Worm (Caenorhabditis elegans) whole organism, L3 larva: ENCODE measurements around the gene rsp-8.
A peak's percentile ranks its signal among the peaks of the same experiment; 100 is the strongest.

Experiments used
- R02D3.7 ChIP-seq: fragments of 150-350 bp; optimal IDR thresholded peaks from 2 replicates; lab custom pipeline; 2014; ENCODE audit warnings: missing biosample characterization, missing genetic modification characterization
- ZK546.5 ChIP-seq: sonication (generic microtip); optimal IDR thresholded peaks from 2 replicates; lab custom pipeline; 2017; ENCODE audit warnings: missing biosample characterization, missing genetic modification characterization
- aly-2 ChIP-seq: fragments of 150-350 bp; optimal IDR thresholded peaks from 2 replicates; lab custom pipeline; 2014; ENCODE audit warnings: missing biosample characterization, missing genetic modification characterization
- ama-1 ChIP-seq: fragments of 150-350 bp; optimal IDR thresholded peaks from 2 replicates; lab custom pipeline; 2018
- ceh-16 ChIP-seq: sonication (generic microtip); optimal IDR thresholded peaks from 2 replicates; lab custom pipeline; 2017; ENCODE audit warnings: missing biosample characterization, missing genetic modification characterization
- ceh-28 ChIP-seq: fragments of 150-350 bp; optimal IDR thresholded peaks from 2 replicates; lab custom pipeline; 2014; ENCODE audit warnings: missing biosample characterization, missing genetic modification reagents, missing genetic modification characterization
- ceh-82 ChIP-seq: fragments of 150-350 bp; optimal IDR thresholded peaks from 2 replicates; lab custom pipeline; 2014; ENCODE audit warnings: missing biosample characterization, missing genetic modification characterization
- ceh-9 ChIP-seq: sonication (generic microtip); optimal IDR thresholded peaks from 2 replicates; lab custom pipeline; 2018; ENCODE audit warnings: missing biosample characterization, missing genetic modification characterization
- egl-27 ChIP-seq: sonication (generic microtip); optimal IDR thresholded peaks from 4 replicates; lab custom pipeline; 2017; ENCODE audit warnings: missing biosample characterization, missing genetic modification reagents, missing genetic modification characterization
- egl-5 ChIP-seq: fragments of 150-350 bp; optimal IDR thresholded peaks from 2 replicates; lab custom pipeline; 2017; ENCODE audit warnings: missing biosample characterization, missing genetic modification reagents, missing genetic modification characterization, inconsistent platforms
- elt-1 ChIP-seq: fragments of 150-350 bp; optimal IDR thresholded peaks from 2 replicates; lab custom pipeline; 2014; ENCODE audit warnings: missing biosample characterization, missing genetic modification characterization
- elt-2 ChIP-seq: sonication (generic microtip); optimal IDR thresholded peaks from 2 replicates; lab custom pipeline; 2016; ENCODE audit warnings: missing genetic modification reagents, mild to moderate bottlenecking, missing genetic modification characterization, missing compliant biosample characterization
- eor-1 ChIP-seq, 2 experiments: fragments of 150-350 bp; optimal IDR thresholded peaks; 2 replicates each; lab custom pipeline; 2014 to 2018; ENCODE audit warnings: missing biosample characterization in 2 of 2, missing genetic modification characterization in 2 of 2
- fkh-10 ChIP-seq: sonication (generic microtip); optimal IDR thresholded peaks from 2 replicates; lab custom pipeline; 2017; ENCODE audit warnings: missing biosample characterization, missing genetic modification reagents, missing genetic modification characterization
- fkh-2 ChIP-seq: fragments of 150-350 bp; optimal IDR thresholded peaks from 2 replicates; lab custom pipeline; 2014; ENCODE audit warnings: missing biosample characterization, missing genetic modification reagents, missing genetic modification characterization
- fos-1 ChIP-seq: fragments of 150-350 bp; optimal IDR thresholded peaks from 2 replicates; lab custom pipeline; 2014; ENCODE audit warnings: missing biosample characterization, missing genetic modification characterization
- hmg-11 ChIP-seq: sonication (generic microtip); optimal IDR thresholded peaks from 2 replicates; lab custom pipeline; 2016; ENCODE audit warnings: missing genetic modification characterization, missing compliant biosample characterization
- jun-1 ChIP-seq: fragments of 150-350 bp; optimal IDR thresholded peaks from 2 replicates; lab custom pipeline; 2014; ENCODE audit warnings: missing biosample characterization, missing genetic modification reagents, missing genetic modification characterization
- lin-15B ChIP-seq: fragments of 150-350 bp; optimal IDR thresholded peaks from 2 replicates; lab custom pipeline; 2014; ENCODE audit warnings: missing biosample characterization, missing genetic modification characterization
- lin-39 ChIP-seq: fragments of 150-350 bp; optimal IDR thresholded peaks from 2 replicates; lab custom pipeline; 2018; ENCODE audit warnings: missing biosample characterization, missing genetic modification reagents, missing genetic modification characterization
- lsy-12 ChIP-seq: sonication (generic microtip); optimal IDR thresholded peaks from 2 replicates; lab custom pipeline; 2016; ENCODE audit warnings: mild to moderate bottlenecking, missing genetic modification characterization, missing compliant biosample characterization
- mdl-1 ChIP-seq: fragments of 150-350 bp; optimal IDR thresholded peaks from 2 replicates; lab custom pipeline; 2014; ENCODE audit warnings: missing biosample characterization, missing genetic modification characterization
- mml-1 ChIP-seq: fragments of 150-350 bp; sonication (generic microtip); optimal IDR thresholded peaks from 3 replicates; lab custom pipeline; 2014; ENCODE audit warnings: missing biosample characterization, missing genetic modification characterization
- nfya-1 ChIP-seq: sonication (generic microtip); optimal IDR thresholded peaks from 2 replicates; lab custom pipeline; 2017; ENCODE audit warnings: missing genetic modification characterization, mild to moderate bottlenecking, missing compliant biosample characterization, antibody characterized with exemption, moderate library complexity; ENCODE audit not compliant: insufficient read depth
- nhr-11 ChIP-seq: fragments of 150-350 bp; optimal IDR thresholded peaks from 2 replicates; lab custom pipeline; 2014; ENCODE audit warnings: missing biosample characterization, missing genetic modification characterization
- nhr-12 ChIP-seq: fragments of 150-350 bp; optimal IDR thresholded peaks from 2 replicates; lab custom pipeline; 2014; ENCODE audit warnings: missing biosample characterization, missing genetic modification characterization
- nhr-23 ChIP-seq: fragments of 150-350 bp; optimal IDR thresholded peaks from 2 replicates; lab custom pipeline; 2014; ENCODE audit warnings: missing biosample characterization, missing genetic modification reagents, missing genetic modification characterization
- nhr-237 ChIP-seq: fragments of 150-350 bp; optimal IDR thresholded peaks from 2 replicates; lab custom pipeline; 2014; ENCODE audit warnings: missing biosample characterization, missing genetic modification characterization
- nhr-25 ChIP-seq: sonication (generic microtip); optimal IDR thresholded peaks from 2 replicates; lab custom pipeline; 2017; ENCODE audit warnings: missing biosample characterization, missing genetic modification characterization
- nhr-28 ChIP-seq: fragments of 150-350 bp; optimal IDR thresholded peaks from 2 replicates; lab custom pipeline; 2014; ENCODE audit warnings: missing biosample characterization, missing genetic modification characterization
- nhr-43 ChIP-seq: sonication (generic microtip); optimal IDR thresholded peaks from 2 replicates; lab custom pipeline; 2016; ENCODE audit warnings: mild to moderate bottlenecking, missing genetic modification characterization, missing compliant biosample characterization; ENCODE audit not compliant: poor library complexity, severe bottlenecking
- nhr-67 ChIP-seq: fragments of 150-350 bp; optimal IDR thresholded peaks from 2 replicates; lab custom pipeline; 2014; ENCODE audit warnings: missing biosample characterization, missing genetic modification characterization
- nhr-76 ChIP-seq: fragments of 150-350 bp; sonication (generic microtip); optimal IDR thresholded peaks from 5 replicates; lab custom pipeline; 2014; ENCODE audit warnings: missing biosample characterization, missing genetic modification characterization
- nhr-77 ChIP-seq: fragments of 150-350 bp; optimal IDR thresholded peaks from 2 replicates; lab custom pipeline; 2014; ENCODE audit warnings: missing biosample characterization, missing genetic modification characterization
- pha-4 ChIP-seq: fragments of 150-350 bp; optimal IDR thresholded peaks from 2 replicates; lab custom pipeline; 2014; ENCODE audit warnings: missing biosample characterization, missing genetic modification reagents, missing genetic modification characterization
- sea-2 ChIP-seq: fragments of 150-350 bp; sonication (generic microtip); optimal IDR thresholded peaks from 4 replicates; lab custom pipeline; 2014; ENCODE audit warnings: missing biosample characterization, missing genetic modification reagents, missing genetic modification characterization
- skn-1 ChIP-seq: fragments of 150-350 bp; optimal IDR thresholded peaks from 2 replicates; lab custom pipeline; 2014; ENCODE audit warnings: missing biosample characterization, missing genetic modification characterization
- snpc-4 ChIP-seq: fragments of 150-350 bp; optimal IDR thresholded peaks from 2 replicates; lab custom pipeline; 2014; ENCODE audit warnings: missing biosample characterization, missing genetic modification characterization
- tbx-2 ChIP-seq: sonication (generic microtip); optimal IDR thresholded peaks from 2 replicates; lab custom pipeline; 2016; ENCODE audit warnings: mild to moderate bottlenecking, missing genetic modification characterization, missing compliant biosample characterization
- unc-39 ChIP-seq: sonication (generic microtip); optimal IDR thresholded peaks from 4 replicates; lab custom pipeline; 2017; ENCODE audit warnings: missing biosample characterization, missing genetic modification characterization
- unc-62 ChIP-seq: fragments of 150-350 bp; sonication (generic microtip); optimal IDR thresholded peaks from 4 replicates; lab custom pipeline; 2014; ENCODE audit warnings: missing biosample characterization, missing genetic modification reagents, missing genetic modification characterization
- ztf-11 ChIP-seq: fragments of 150-350 bp; optimal IDR thresholded peaks from 2 replicates; lab custom pipeline; 2014; ENCODE audit warnings: missing biosample characterization, missing genetic modification characterization
- ztf-4 ChIP-seq: fragments of 150-350 bp; optimal IDR thresholded peaks from 2 replicates; lab custom pipeline; 2014; ENCODE audit warnings: missing biosample characterization, missing genetic modification characterization

The rsp-8 gene

ce11 chrIII:11823260-11823659 lies 3.0 kb upstream of the rsp-8 start, which contains the start of gene C18D11.3 (continued):
- peak; percentile 93 for TF ChIP-seq nhr-25 (tag; lab: Kevin White, UChicago)
- no peak for TF ChIP-seq nhr-77 (tag; lab: Kevin White, UChicago)
- TF ChIP-seq ama-1 (lab: Kevin White, UChicago): peak; percentile 1
- TF ChIP-seq lin-39 (tag; lab: Kevin White, UChicago): peak; percentile 92
- no peak for TF ChIP-seq nhr-237 (tag; lab: Kevin White, UChicago)
- no peak for TF ChIP-seq nhr-11 (tag; lab: Kevin White, UChicago)
- no peak for TF ChIP-seq fos-1 (tag; lab: Kevin White, UChicago)
- no peak for TF ChIP-seq mdl-1 (tag; lab: Kevin White, UChicago)
- peak; percentile 15 for TF ChIP-seq elt-1 (tag; lab: Kevin White, UChicago)
- no peak for TF ChIP-seq nhr-76 (tag; lab: Kevin White, UChicago)
- no peak for TF ChIP-seq R02D3.7
- TF ChIP-seq ceh-28 (tag; lab: Kevin White, UChicago): peak; percentile 50
- TF ChIP-seq skn-1: peak; percentile 66
- no peak for TF ChIP-seq fkh-10 (GFP tag; lab: Kevin White, UChicago)
- TF ChIP-seq nhr-28 (tag; lab: Kevin White, UChicago): no peak

ce11 chrIII:11824088-11824487 lies 2.1 kb upstream of the rsp-8 start:
- TF ChIP-seq nhr-67 (tag; lab: Kevin White, UChicago) (no peak), nhr-77 (tag; lab: Kevin White, UChicago) (no peak), pha-4 (tag; lab: Kevin White, UChicago) (no peak), nhr-76 (tag; lab: Kevin White, UChicago) (no peak), nhr-237 (tag; lab: Kevin White, UChicago) (no peak)

- no peak for TF ChIP-seq nhr-43 (tag; lab: Kevin White, UChicago)
- no peak for TF ChIP-seq ztf-11
- TF ChIP-seq nhr-76 (tag; lab: Kevin White, UChicago): no peak
- TF ChIP-seq nhr-77 (tag; lab: Kevin White, UChicago): no peak
- no peak for TF ChIP-seq nfya-1 (tag; lab: Kevin White, UChicago)
- TF ChIP-seq fkh-10 (GFP tag; lab: Kevin White, UChicago): no peak
- no peak for TF ChIP-seq nhr-12 (tag; lab: Kevin White, UChicago)
- no peak for TF ChIP-seq nhr-237 (tag; lab: Kevin White, UChicago)
- no peak for TF ChIP-seq hmg-11 (tag; lab: Kevin White, UChicago)
- TF ChIP-seq eor-1 (tag; optimal IDR thresholded peaks at IDR 0.05; lab: Kevin White, UChicago): no peak
- no peak for TF ChIP-seq mml-1 (tag; lab: Kevin White, UChicago)
- no peak for TF ChIP-seq elt-2 (tag; lab: Kevin White, UChicago)
- TF ChIP-seq ZK546.5 (tag; lab: Kevin White, UChicago): no peak
- no peak for TF ChIP-seq ztf-4 (tag; lab: Kevin White, UChicago)
- TF ChIP-seq elt-1 (tag; lab: Kevin White, UChicago): no peak
- TF ChIP-seq nhr-28 (tag; lab: Kevin White, UChicago): no peak
- TF ChIP-seq ceh-9: no peak
- TF ChIP-seq unc-62 (GFP tag; lab: Kevin White, UChicago): no peak
- TF ChIP-seq ceh-16 (tag; lab: Kevin White, UChicago): no peak
- no peak for TF ChIP-seq aly-2 (tag; lab: Kevin White, UChicago)
These were observed 1.6 kb upstream of the rsp-8 start for ce11 chrIII:11824580-11824979.

DNA sequence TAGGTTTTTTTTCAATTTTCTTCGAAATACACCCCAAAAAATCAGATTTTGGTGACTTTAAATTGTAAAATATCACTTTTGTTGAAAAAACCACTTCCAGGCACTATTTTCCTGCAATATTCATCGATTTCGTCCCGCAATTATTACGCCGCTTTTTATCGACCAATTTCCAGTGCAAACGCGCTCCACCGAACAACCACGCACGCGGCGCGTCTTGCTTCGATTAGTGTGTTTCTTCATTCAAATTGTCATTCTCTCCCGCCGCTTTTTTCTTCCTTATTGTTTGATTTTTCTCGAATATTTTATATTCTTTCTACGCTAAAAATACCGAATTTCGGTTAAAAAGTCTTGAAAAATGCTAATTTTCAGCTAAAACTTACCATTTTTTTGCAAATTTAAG lies 564 bp upstream of the rsp-8 start:
- TF ChIP-seq lin-39 (tag; lab: Kevin White, UChicago): peak; percentile 94
- no peak for TF ChIP-seq ceh-82 (tag; lab: Kevin White, UChicago)
- TF ChIP-seq fkh-2 (tag; lab: Kevin White, UChicago): no peak
- TF ChIP-seq nfya-1 (tag; lab: Kevin White, UChicago): peak; percentile 91
- no peak for TF ChIP-seq tbx-2
- peak; percentile 86 for TF ChIP-seq lin-15B (tag; lab: Kevin White, UChicago)
- no peak for TF ChIP-seq nhr-11 (tag; lab: Kevin White, UChicago)
- TF ChIP-seq lsy-12 (tag; lab: Kevin White, UChicago): peak; percentile 18
- no peak for TF ChIP-seq unc-62 (GFP tag; lab: Kevin White, UChicago)
- TF ChIP-seq unc-39 (tag; lab: Kevin White, UChicago): no peak
- peak; percentile 85 for TF ChIP-seq snpc-4
- TF ChIP-seq hmg-11 (tag; lab: Kevin White, UChicago): peak; percentile 46
- no peak for TF ChIP-seq nhr-12 (tag; lab: Kevin White, UChicago)
- peak; percentile 78 for TF ChIP-seq pha-4 (tag; lab: Kevin White, UChicago)
- TF ChIP-seq eor-1 (tag; optimal IDR thresholded peaks at IDR 0.05; lab: Kevin White, UChicago): no peak
- no peak for TF ChIP-seq nhr-23
- TF ChIP-seq egl-5 (tag; lab: Kevin White, UChicago): peak; percentile 69
- no peak for TF ChIP-seq jun-1 (tag; lab: Kevin White, UChicago)
- TF ChIP-seq fos-1 (tag; lab: Kevin White, UChicago): no peak
- TF ChIP-seq nhr-28 (tag; lab: Kevin White, UChicago): no peak
- no peak for TF ChIP-seq aly-2 (tag; lab: Kevin White, UChicago)
- no peak for TF ChIP-seq egl-27 (tag; lab: Kevin White, UChicago)
- no peak for TF ChIP-seq elt-1 (tag; lab: Kevin White, UChicago)
- no peak for TF ChIP-seq ceh-9
- no peak for TF ChIP-seq nhr-237 (tag; lab: Kevin White, UChicago)
- peak; percentile 60 for TF ChIP-seq nhr-25 (tag; lab: Kevin White, UChicago)
- no peak for TF ChIP-seq ZK546.5 (tag; lab: Kevin White, UChicago)
- TF ChIP-seq elt-2 (tag; lab: Kevin White, UChicago): peak; percentile 48
- no peak for TF ChIP-seq ama-1 (lab: Kevin White, UChicago)
- no peak for TF ChIP-seq sea-2
- TF ChIP-seq ceh-16 (tag; lab: Kevin White, UChicago): no peak
- peak; percentile 54 for TF ChIP-seq skn-1
- peak; percentile 25 for TF ChIP-seq fkh-10 (GFP tag; lab: Kevin White, UChicago)
- TF ChIP-seq R02D3.7: no peak
